Fruit fly (Drosophila melanogaster) whole organism, prepupa: ENCODE data around the gene CG32486.
A peak's percentile ranks its signal among the peaks of the same experiment; 100 is the strongest.

Experiments
- Blimp-1 ChIP-seq: fragments of 200-800 bp; sonication (Bioruptor generic); optimal IDR thresholded peaks from 3 replicates; lab custom pipeline; 2017; ENCODE audit warnings: missing biosample characterization, missing genetic modification characterization, mild to moderate bottlenecking, moderate library complexity, missing genetic modification reagents
- CG10669 ChIP-seq: fragments of 200-800 bp; sonication (Bioruptor generic); optimal IDR thresholded peaks from 3 replicates; lab custom pipeline; 2018; ENCODE audit warnings: missing biosample characterization, mild to moderate bottlenecking, missing genetic modification characterization, moderate library complexity
- CG11294 ChIP-seq: fragments of 200-800 bp; sonication (Bioruptor generic); IDR thresholded peaks from 2 replicates; pipeline ENCODE4 v1.3.6; 2022; ENCODE audit warnings: missing biosample characterization, missing genetic modification characterization
- CG11762 ChIP-seq: fragments of 200-800 bp; sonication (Bioruptor generic); optimal IDR thresholded peaks from 3 replicates; lab custom pipeline; 2016; ENCODE audit warnings: missing biosample characterization, missing genetic modification characterization; ENCODE audit not compliant: insufficient read depth
- CG11902 ChIP-seq: fragments of 200-800 bp; sonication (Bioruptor generic); optimal IDR thresholded peaks from 3 replicates; lab custom pipeline; 2016; ENCODE audit warnings: missing biosample characterization, missing genetic modification characterization
- CG1621 ChIP-seq: fragments of 200-800 bp; sonication (Bioruptor generic); optimal IDR thresholded peaks from 3 replicates; lab custom pipeline; 2018; ENCODE audit warnings: missing biosample characterization, mild to moderate bottlenecking, missing genetic modification characterization
- CG16779 ChIP-seq: fragments of 200-800 bp; sonication (Bioruptor generic); optimal IDR thresholded peaks from 3 replicates; lab custom pipeline; 2017; ENCODE audit warnings: missing biosample characterization, mild to moderate bottlenecking, missing genetic modification characterization
- CG3032 ChIP-seq: fragments of 200-800 bp; optimal IDR thresholded peaks from 2 replicates; lab custom pipeline; 2019; ENCODE audit warnings: missing biosample characterization, mild to moderate bottlenecking, missing genetic modification characterization, moderate library complexity
- CG31627 ChIP-seq: fragments of 200-800 bp; sonication (Bioruptor generic); optimal IDR thresholded peaks from 3 replicates; lab custom pipeline; 2016; ENCODE audit warnings: missing biosample characterization, missing genetic modification characterization
- CG3919 ChIP-seq: fragments of 200-800 bp; sonication (Bioruptor generic); optimal IDR thresholded peaks from 3 replicates; lab custom pipeline; 2016; ENCODE audit warnings: missing biosample characterization, missing genetic modification characterization
- CG6163 ChIP-seq: fragments of 200-800 bp; sonication (Bioruptor generic); IDR thresholded peaks from 3 replicates; pipeline ENCODE4 v1.3.6; 2022; ENCODE audit warnings: missing biosample characterization, missing genetic modification characterization
- CG6276 ChIP-seq: fragments of 200-800 bp; sonication (Bioruptor generic); optimal IDR thresholded peaks from 2 replicates; lab custom pipeline; 2017; ENCODE audit warnings: missing biosample characterization, mild to moderate bottlenecking, missing genetic modification characterization
- CG6792 ChIP-seq: fragments of 200-800 bp; sonication (Bioruptor generic); optimal IDR thresholded peaks from 3 replicates; lab custom pipeline; 2016; ENCODE audit warnings: missing biosample characterization, missing genetic modification characterization
- CG6808 ChIP-seq: fragments of 200-800 bp; sonication (Bioruptor generic); optimal IDR thresholded peaks from 3 replicates; lab custom pipeline; 2017; ENCODE audit warnings: missing biosample characterization, missing genetic modification characterization, mild to moderate bottlenecking, moderate library complexity, missing genetic modification reagents
- CG6854 ChIP-seq: fragments of 200-800 bp; sonication (Bioruptor generic); optimal IDR thresholded peaks from 2 replicates; lab custom pipeline; 2017; ENCODE audit warnings: missing biosample characterization, mild to moderate bottlenecking, missing genetic modification characterization
- CG8319 ChIP-seq: fragments of 200-800 bp; sonication (Bioruptor generic); optimal IDR thresholded peaks from 3 replicates; lab custom pipeline; 2016; ENCODE audit warnings: missing biosample characterization, missing genetic modification characterization
- CG8632 ChIP-seq: fragments of 200-800 bp; sonication (Bioruptor generic); optimal IDR thresholded peaks from 3 replicates; lab custom pipeline; 2016; ENCODE audit warnings: missing biosample characterization, missing genetic modification characterization
- Eip75B ChIP-seq: fragments of 200-800 bp; sonication (Bioruptor generic); optimal IDR thresholded peaks from 3 replicates; lab custom pipeline; 2016; ENCODE audit warnings: missing biosample characterization, missing genetic modification characterization
- Eip78C ChIP-seq: fragments of 200-800 bp; sonication (Bioruptor generic); peaks from one replicate; lab custom pipeline; 2016; ENCODE audit warnings: missing biosample characterization, missing genetic modification characterization
- Eip93F ChIP-seq: fragments of 200-800 bp; sonication (Bioruptor generic); optimal IDR thresholded peaks from 2 replicates; lab custom pipeline; 2016; ENCODE audit warnings: missing biosample characterization, mild to moderate bottlenecking, missing genetic modification characterization
- Hr39 ChIP-seq: fragments of 200-800 bp; sonication (Bioruptor generic); optimal IDR thresholded peaks from 2 replicates; lab custom pipeline; 2016; ENCODE audit warnings: missing biosample characterization, missing genetic modification characterization
- Lpt ChIP-seq: fragments of 200-800 bp; sonication (Bioruptor generic); optimal IDR thresholded peaks from 3 replicates; lab custom pipeline; 2016; ENCODE audit warnings: missing biosample characterization, missing genetic modification characterization
- Met ChIP-seq: fragments of 200-800 bp; sonication (Bioruptor generic); optimal IDR thresholded peaks from 3 replicates; lab custom pipeline; 2016; ENCODE audit warnings: missing biosample characterization, missing genetic modification characterization
- Smox ChIP-seq: fragments of 200-800 bp; sonication (Bioruptor generic); optimal IDR thresholded peaks from 3 replicates; lab custom pipeline; 2016; ENCODE audit warnings: missing biosample characterization, missing genetic modification characterization
- Sox102F ChIP-seq: fragments of 200-800 bp; sonication (Bioruptor generic); optimal IDR thresholded peaks from 2 replicates; lab custom pipeline; 2016; ENCODE audit warnings: missing biosample characterization, mild to moderate bottlenecking, missing genetic modification characterization
- Sox14 ChIP-seq: fragments of 200-800 bp; sonication (Bioruptor generic); optimal IDR thresholded peaks from 3 replicates; lab custom pipeline; 2016; ENCODE audit warnings: missing biosample characterization, missing genetic modification characterization
- cyc ChIP-seq: fragments of 200-800 bp; sonication (Bioruptor generic); optimal IDR thresholded peaks from 3 replicates; lab custom pipeline; 2016; ENCODE audit warnings: missing biosample characterization, missing genetic modification characterization
- dsx ChIP-seq: fragments of 200-800 bp; optimal IDR thresholded peaks from 3 replicates; lab custom pipeline; 2019; ENCODE audit warnings: missing biosample characterization, mild to moderate bottlenecking, missing genetic modification characterization, moderate library complexity; ENCODE audit not compliant: poor library complexity, severe bottlenecking
- eg ChIP-seq: fragments of 200-800 bp; sonication (Bioruptor generic); IDR thresholded peaks from 3 replicates; pipeline ENCODE4 v1.3.6; 2022; ENCODE audit warnings: missing biosample characterization, missing genetic modification characterization
- esn ChIP-seq: fragments of 200-800 bp; sonication (Bioruptor generic); optimal IDR thresholded peaks from 2 replicates; lab custom pipeline; 2016; ENCODE audit warnings: missing biosample characterization, mild to moderate bottlenecking, missing genetic modification characterization, moderate library complexity
- fd85E ChIP-seq: fragments of 200-800 bp; sonication (Bioruptor generic); optimal IDR thresholded peaks from 3 replicates; lab custom pipeline; 2016; ENCODE audit warnings: missing biosample characterization, missing genetic modification characterization
- fkh ChIP-seq: fragments of 200-800 bp; sonication (Bioruptor generic); optimal IDR thresholded peaks from 3 replicates; lab custom pipeline; 2017; ENCODE audit warnings: missing biosample characterization, mild to moderate bottlenecking, missing genetic modification characterization, moderate library complexity
- lz ChIP-seq: fragments of 200-800 bp; sonication (Bioruptor generic); optimal IDR thresholded peaks from 3 replicates; lab custom pipeline; 2016; ENCODE audit warnings: missing biosample characterization, missing genetic modification characterization
- net ChIP-seq: fragments of 200-800 bp; sonication (Bioruptor generic); optimal IDR thresholded peaks from 3 replicates; lab custom pipeline; 2016; ENCODE audit warnings: missing biosample characterization, missing genetic modification characterization
- pdm3 ChIP-seq: fragments of 200-800 bp; sonication (Bioruptor generic); optimal IDR thresholded peaks from 3 replicates; lab custom pipeline; 2016; ENCODE audit warnings: missing biosample characterization, missing genetic modification characterization
- salr ChIP-seq, 2 experiments: fragments of 200-800 bp; sonication (Bioruptor generic); optimal IDR thresholded peaks; 3 replicates each; lab custom pipeline; 2016 to 2018; ENCODE audit warnings: missing biosample characterization in 2 of 2, missing genetic modification characterization in 2 of 2, mild to moderate bottlenecking in 1 of 2
- topi ChIP-seq: fragments of 200-800 bp; sonication (Bioruptor generic); optimal IDR thresholded peaks from 3 replicates; lab custom pipeline; 2016; ENCODE audit warnings: missing biosample characterization, missing genetic modification characterization

CG32486 gene

dm6 chr3L:3080084-3080994 is 9.7 kb upstream of the CG32486 start (continued):
- TF ChIP-seq Met (no peak), cyc (GFP tag; lab: Kevin White, UChicago) (peak; percentile 30), CG8632 (GFP tag; lab: Kevin White, UChicago) (no peak), CG31627 (GFP tag; lab: Kevin White, UChicago) (peak; percentile 25), eg (GFP tag; lab: Robert Waterston, UW) (peak; percentile 68; the same call in 2 of the 3 replicates), pdm3 (GFP tag; lab: Kevin White, UChicago) (peak; percentile 39), Eip78C (GFP tag; lab: Kevin White, UChicago) (peak; percentile 75), esn (GFP tag; lab: Kevin White, UChicago) (no peak), fkh (GFP tag; lab: Kevin White, UChicago) (peak; percentile 17), CG6276 (GFP tag; lab: Kevin White, UChicago) (no peak), Hr39 (GFP tag; lab: Kevin White, UChicago) (peak; percentile 59), net (GFP tag; lab: Kevin White, UChicago) (no peak), CG8319 (no peak), CG10669 (peak; percentile 24), salr (GFP tag; optimal IDR thresholded peaks at IDR 0.05; lab: Kevin White, UChicago) (no peak), CG6854 (GFP tag; lab: Kevin White, UChicago) (no peak), dsx (GFP tag; lab: Kevin White, UChicago) (no peak), Sox14 (peak; percentile 57), fd85E (GFP tag; lab: Kevin White, UChicago) (no peak), topi (GFP tag; lab: Kevin White, UChicago) (no peak), Eip93F (no peak), CG6792 (GFP tag; lab: Kevin White, UChicago) (no peak), CG3919 (GFP tag; lab: Kevin White, UChicago) (no peak), CG11762 (GFP tag; lab: Kevin White, UChicago) (no peak), Eip75B (GFP tag; lab: Kevin White, UChicago) (no peak), CG3032 (tag; lab: Kevin White, UChicago) (peak; percentile 26)

DNA sequence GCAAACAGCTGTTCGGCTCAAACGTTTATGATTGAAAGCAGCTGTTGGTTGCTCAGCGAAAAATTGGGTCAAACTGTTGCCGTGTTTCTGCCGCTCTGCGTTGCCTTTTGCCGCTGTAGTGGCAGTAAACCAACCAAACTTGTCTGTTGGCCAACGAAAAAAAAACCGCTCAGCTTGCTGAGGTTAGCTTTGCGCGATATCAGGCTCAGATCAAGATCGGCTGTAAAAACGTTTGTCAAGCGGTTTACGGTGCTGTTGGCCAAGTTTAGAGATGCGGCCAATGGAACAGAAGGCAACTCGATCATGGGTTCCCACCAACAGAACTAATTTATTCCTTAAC is 8.5 kb upstream of the CG32486 start:
- no peak for TF ChIP-seq CG11902 (GFP tag; lab: Kevin White, UChicago)
- no peak for TF ChIP-seq esn (GFP tag; lab: Kevin White, UChicago)
- no peak for TF ChIP-seq CG1621 (tag; lab: Kevin White, UChicago)
- TF ChIP-seq Smox (GFP tag; lab: Kevin White, UChicago), result no peak
- no peak for TF ChIP-seq CG6808
- no peak for TF ChIP-seq CG6163 (GFP tag; lab: Robert Waterston, UW)
- no peak for TF ChIP-seq Sox102F (GFP tag; lab: Kevin White, UChicago)
- no peak for TF ChIP-seq lz (GFP tag; lab: Kevin White, UChicago)
- no peak for TF ChIP-seq CG6792 (GFP tag; lab: Kevin White, UChicago)
- TF ChIP-seq CG11762 (GFP tag; lab: Kevin White, UChicago), result no peak
- no peak for TF ChIP-seq CG16779 (tag; lab: Kevin White, UChicago)
- TF ChIP-seq net (GFP tag; lab: Kevin White, UChicago), result no peak
- TF ChIP-seq CG11294 (GFP tag; lab: Robert Waterston, UW), result no peak
- TF ChIP-seq fd85E (GFP tag; lab: Kevin White, UChicago), result no peak
- no peak for TF ChIP-seq CG31627 (GFP tag; lab: Kevin White, UChicago)
- no peak for TF ChIP-seq Lpt
- TF ChIP-seq Blimp-1 (GFP tag; lab: Kevin White, UChicago), result no peak
